Fruit fly (Drosophila melanogaster) ovary, adult (tissue): ENCODE results near the gene CG8128.

ENCODE experiments used
- CG17801 ChIP-seq: fragments of 200-800 bp; optimal IDR thresholded peaks from 2 replicates; lab custom pipeline; 2019; ENCODE audit warnings: missing biosample characterization, mild to moderate bottlenecking, missing genetic modification characterization, moderate library complexity; ENCODE audit not compliant: partially characterized antibody

CG8128 gene

dm6 chrX:15709984-15710750, 12.9 kb downstream of the CG8128 start, which contains the start of the genes CG9281 and CG15601:
TSS of gene CG9281 (minus strand) at chrX:15710539.
TSS of gene CG15601 (plus strand) at chrX:15710647.
- peak; percentile 63 for TF ChIP-seq CG17801 (GFP tag; lab: Kevin White, UChicago)

dm6 chrX:15710751-15711179, 13.5 kb downstream of the CG8128 start:
- no peak for TF ChIP-seq CG17801 (GFP tag; lab: Kevin White, UChicago)

- TF ChIP-seq CG17801 (GFP tag; lab: Kevin White, UChicago) = peak; percentile 59
These were observed 15.1 kb downstream of the CG8128 start, which contains the start of gene HUWE1 for dm6 chrX:15712409-15712808. TSS of gene HUWE1 (plus strand) at chrX:15712628.

dm6 chrX:15731968-15732367, 34.7 kb downstream of the CG8128 start, which contains the start of gene CG8191:
TSS of gene CG8191 (plus strand) at chrX:15732178.
- TF ChIP-seq CG17801 (GFP tag; lab: Kevin White, UChicago) = no peak

dm6 chrX:15733192-15733892, 36.0 kb downstream of the CG8128 start:
- no peak for TF ChIP-seq CG17801 (GFP tag; lab: Kevin White, UChicago)

dm6 chrX:15733995-15734394, 36.7 kb downstream of the CG8128 start, which contains the start of the genes CG12379 and MagR:
TSS of gene CG12379 (minus strand) at chrX:15733996.
TSS of gene MagR (plus strand) at chrX:15734270.
- peak; percentile 66 for TF ChIP-seq CG17801 (GFP tag; lab: Kevin White, UChicago)

dm6 chrX:15737110-15737509, 39.8 kb downstream of the CG8128 start, which contains the start of gene Arp6:
TSS of gene Arp6 (minus strand) at chrX:15737120.
- TF ChIP-seq CG17801 (GFP tag; lab: Kevin White, UChicago) = peak; percentile 17

dm6 chrX:15738890-15739550, 41.7 kb downstream of the CG8128 start, which contains the start of the genes CG11679 and CG8206:
TSS of gene CG11679 (minus strand) at chrX:15738954.
TSS of gene CG8206 (plus strand) at chrX:15739230.
- TF ChIP-seq CG17801 (GFP tag; lab: Kevin White, UChicago) = peak; percentile 79

dm6 chrX:15740288-15740726, 43.0 kb downstream of the CG8128 start:
- peak; percentile 8 for TF ChIP-seq CG17801 (GFP tag; lab: Kevin White, UChicago)

dm6 chrX:15740881-15741280, 43.6 kb downstream of the CG8128 start:
- TF ChIP-seq CG17801 (GFP tag; lab: Kevin White, UChicago) = no peak

dm6 chrX:15745905-15746681, 48.8 kb downstream of the CG8128 start, which contains the start of the genes CG8944 and CCT6:
TSS of gene CG8944 (minus strand) at chrX:15746231.
TSS of gene CCT6 (plus strand) at chrX:15746648.
- TF ChIP-seq CG17801 (GFP tag; lab: Kevin White, UChicago) = peak; percentile 8

dm6 chrX:15746682-15747196, 49.4 kb downstream of the CG8128 start:
- no peak for TF ChIP-seq CG17801 (GFP tag; lab: Kevin White, UChicago)

- peak; percentile 52 for TF ChIP-seq CG17801 (GFP tag; lab: Kevin White, UChicago)
These were observed 51.7 kb downstream of the CG8128 start, which contains the start of gene Mvd for dm6 chrX:15748945-15749344. TSS of gene Mvd (plus strand) at chrX:15749166.
